Worm (Caenorhabditis elegans): ENCODE results near the gene prx-13.

DNA sequence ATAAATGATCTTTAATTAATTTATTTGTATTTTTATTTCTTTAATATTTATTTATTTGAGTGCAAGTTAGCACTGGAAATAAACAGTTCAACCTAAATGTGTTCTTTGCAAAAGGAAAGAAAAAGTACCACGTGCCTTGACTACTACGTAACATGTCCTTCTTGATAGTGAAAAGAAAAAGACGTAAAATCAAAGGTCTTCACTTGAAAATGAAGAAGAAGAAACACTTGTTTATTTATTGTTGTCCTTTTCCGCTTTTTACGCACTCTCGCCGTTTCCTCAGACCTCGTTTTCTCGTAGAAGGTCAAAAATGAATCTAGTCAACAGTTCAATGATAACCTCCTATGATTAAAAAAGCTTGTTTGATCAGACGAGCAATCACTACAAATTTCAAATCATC, 26.1 kb upstream of the prx-13 start:
- TF ChIP-seq mxl-2 (GFP tag; conservative IDR thresholded peaks at IDR 0.05): no peak
- TF ChIP-seq jun-1 (tag; optimal IDR thresholded peaks at IDR 0.05): no peak
- TF ChIP-seq nhr-237 (tag; optimal IDR thresholded peaks at IDR 0.05): no peak
- TF ChIP-seq fos-1 (tag; optimal IDR thresholded peaks at IDR 0.05): no peak
- TF ChIP-seq nhr-10 (tag; optimal IDR thresholded peaks at IDR 0.05): no peak
- TF ChIP-seq aly-2 (tag; optimal IDR thresholded peaks at IDR 0.05): no peak
- TF ChIP-seq skn-1 (tag; optimal IDR thresholded peaks at IDR 0.05): no peak
